Fruit fly (Drosophila melanogaster): ENCODE data around the gene CHMP2B.

CHMP2B gene

dm6 chr3L:5182255-5182993, 43.0 kb downstream of the CHMP2B start (continued):
- TF ChIP-seq CG17385 (GFP tag; optimal IDR thresholded peaks at IDR 0.05) (peak; percentile 33), CG8924 (tag; optimal IDR thresholded peaks at IDR 0.05) (peak; percentile 34), CG10565 (GFP tag; optimal IDR thresholded peaks at IDR 0.05) (no peak), tin (GFP tag; optimal IDR thresholded peaks at IDR 0.05) (peak; percentile 32), B-H1 (GFP tag; IDR thresholded peaks at IDR 0.05) (peak; percentile 48; the same call in 2 of the 3 replicates), amos (GFP tag; IDR thresholded peaks at IDR 0.05; ENCODE audit: partially characterized antibody) (no peak), CG18764 (GFP tag; optimal IDR thresholded peaks at IDR 0.05) (no peak), cato (GFP tag; optimal IDR thresholded peaks at IDR 0.05; ENCODE audit: borderline replicate concordance) (no peak), CG12942 (GFP tag; optimal IDR thresholded peaks at IDR 0.05) (no peak), CG30020 (tag; optimal IDR thresholded peaks at IDR 0.05) (no peak), CG10209 (GFP tag; optimal IDR thresholded peaks at IDR 0.05) (no peak), lilli (GFP tag; optimal IDR thresholded peaks at IDR 0.05) (peak; percentile 53), CG17361 (GFP tag; IDR thresholded peaks at IDR 0.05) (peak; percentile 40; the same call in 1 of the 3 replicates), CG6254 (GFP tag; optimal IDR thresholded peaks at IDR 0.05) (no peak), CG13424 (tag; optimal IDR thresholded peaks at IDR 0.05) (peak; percentile 48), CG13123 (GFP tag; optimal IDR thresholded peaks at IDR 0.05) (no peak), bab2 (GFP tag; optimal IDR thresholded peaks at IDR 0.05) (peak; percentile 17), nmo (GFP tag; optimal IDR thresholded peaks at IDR 0.05) (peak; percentile 39), CG15514 (GFP tag; optimal IDR thresholded peaks at IDR 0.05) (peak; percentile 17), esg (GFP tag; conservative IDR thresholded peaks at IDR 0.05) (no peak; the same call in 1 of the 2 replicates), chm (GFP tag; IDR thresholded peaks at IDR 0.05) (no peak; the same call in 1 of the 2 replicates), CG4404 (GFP tag; IDR thresholded peaks at IDR 0.05) (no peak), Myb (GFP tag; optimal IDR thresholded peaks at IDR 0.05) (no peak), nau (GFP tag; optimal IDR thresholded peaks at IDR 0.05) (peak; percentile 56), CG11085 (GFP tag; IDR thresholded peaks at IDR 0.05) (no peak), CG3163 (GFP tag; optimal IDR thresholded peaks at IDR 0.05) (no peak), D19B (GFP tag; optimal IDR thresholded peaks at IDR 0.05) (no peak), CG3407 (GFP tag; optimal IDR thresholded peaks at IDR 0.05) (no peak), CG13894 (tag; optimal IDR thresholded peaks at IDR 0.05) (peak; percentile 26), CG7839 (tag; optimal IDR thresholded peaks at IDR 0.05) (peak; percentile 59), CG8359 (GFP tag; optimal IDR thresholded peaks at IDR 0.05; ENCODE audit: borderline replicate concordance) (no peak), CG1647 (GFP tag; optimal IDR thresholded peaks at IDR 0.05) (no peak), wdn (GFP tag; IDR thresholded peaks at IDR 0.05) (peak; percentile 27; the same call in 1 of the 2 replicates), Lhr (GFP tag; optimal IDR thresholded peaks at IDR 0.05) (no peak), CG2875 (GFP tag; optimal IDR thresholded peaks at IDR 0.05) (no peak), CG10321 (GFP tag; IDR thresholded peaks at IDR 0.05) (no peak), fu2 (GFP tag; optimal IDR thresholded peaks at IDR 0.05) (peak; percentile 21), Ets65A (GFP tag) (peak; percentile 75), CG4360 (GFP tag; IDR thresholded peaks at IDR 0.05) (no peak), NFAT (GFP tag; IDR thresholded peaks at IDR 0.05) (no peak), br (optimal IDR thresholded peaks at IDR 0.05) (no peak), nom (GFP tag; optimal IDR thresholded peaks at IDR 0.05) (no peak), Six4 (GFP tag; optimal IDR thresholded peaks at IDR 0.05) (no peak), Atf3 (GFP tag; optimal IDR thresholded peaks at IDR 0.05) (peak; percentile 20), CG4328 (GFP tag; optimal IDR thresholded peaks at IDR 0.05) (no peak), sna (GFP tag; IDR thresholded peaks at IDR 0.05; ENCODE audit: partially characterized antibody) (no peak), CG10959 (GFP tag; IDR thresholded peaks at IDR 0.05) (no peak), CkIIα-i1 (GFP tag; IDR thresholded peaks at IDR 0.05) (no peak), Poxn (GFP tag; IDR thresholded peaks at IDR 0.05) (no peak), Rx (GFP tag; IDR thresholded peaks at IDR 0.05) (peak; percentile 20; the same call in 1 of the 2 replicates)

Measured in whole organism, embryonic.